Worm (Caenorhabditis elegans): ENCODE results near the gene sos-1.

- TF ChIP-seq sea-2 (GFP tag; optimal IDR thresholded peaks at IDR 0.05) (no peak), jun-1 (tag; optimal IDR thresholded peaks at IDR 0.05) (no peak), egl-27 (tag; optimal IDR thresholded peaks at IDR 0.05) (no peak), skn-1 (tag; optimal IDR thresholded peaks at IDR 0.05) (no peak), nhr-12 (tag; optimal IDR thresholded peaks at IDR 0.05) (no peak), aly-2 (tag; optimal IDR thresholded peaks at IDR 0.05) (no peak)
Observed at ce11 chrV:4549191-4549590, at the start of gene sos-1.
